Fruit fly (Drosophila melanogaster): ENCODE results near the gene Hsc20.

Hsc20 gene

dm6 chr3L:16232924-16233323 lies at the start of gene Hsc20:
TSS of gene Hsc20 (plus strand) at chr3L:16233127.
- no peak for TF ChIP-seq noc (tag; optimal IDR thresholded peaks at IDR 0.05)

DNA sequence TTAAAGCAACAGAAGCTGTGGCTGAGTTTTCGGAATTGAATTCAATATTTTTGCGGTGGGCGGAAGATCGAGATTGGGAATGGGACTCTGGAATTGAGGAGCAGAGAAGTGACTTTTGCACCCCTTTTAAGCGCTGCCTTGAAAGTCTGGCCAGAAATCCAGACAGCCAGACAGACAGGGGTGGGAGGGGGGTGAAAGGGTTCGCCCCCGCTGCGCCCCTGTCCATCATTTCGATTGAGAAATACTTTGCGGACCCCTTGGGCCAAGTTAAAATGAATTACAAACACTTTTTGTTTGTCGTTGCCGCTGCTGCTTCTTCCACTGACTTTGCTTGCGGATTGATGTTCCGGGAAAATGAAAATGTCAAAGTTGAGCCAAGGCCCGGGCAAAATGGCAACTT lies 49.4 kb upstream of the Hsc20 start:
- TF ChIP-seq noc (tag; optimal IDR thresholded peaks at IDR 0.05) = no peak

DNA sequence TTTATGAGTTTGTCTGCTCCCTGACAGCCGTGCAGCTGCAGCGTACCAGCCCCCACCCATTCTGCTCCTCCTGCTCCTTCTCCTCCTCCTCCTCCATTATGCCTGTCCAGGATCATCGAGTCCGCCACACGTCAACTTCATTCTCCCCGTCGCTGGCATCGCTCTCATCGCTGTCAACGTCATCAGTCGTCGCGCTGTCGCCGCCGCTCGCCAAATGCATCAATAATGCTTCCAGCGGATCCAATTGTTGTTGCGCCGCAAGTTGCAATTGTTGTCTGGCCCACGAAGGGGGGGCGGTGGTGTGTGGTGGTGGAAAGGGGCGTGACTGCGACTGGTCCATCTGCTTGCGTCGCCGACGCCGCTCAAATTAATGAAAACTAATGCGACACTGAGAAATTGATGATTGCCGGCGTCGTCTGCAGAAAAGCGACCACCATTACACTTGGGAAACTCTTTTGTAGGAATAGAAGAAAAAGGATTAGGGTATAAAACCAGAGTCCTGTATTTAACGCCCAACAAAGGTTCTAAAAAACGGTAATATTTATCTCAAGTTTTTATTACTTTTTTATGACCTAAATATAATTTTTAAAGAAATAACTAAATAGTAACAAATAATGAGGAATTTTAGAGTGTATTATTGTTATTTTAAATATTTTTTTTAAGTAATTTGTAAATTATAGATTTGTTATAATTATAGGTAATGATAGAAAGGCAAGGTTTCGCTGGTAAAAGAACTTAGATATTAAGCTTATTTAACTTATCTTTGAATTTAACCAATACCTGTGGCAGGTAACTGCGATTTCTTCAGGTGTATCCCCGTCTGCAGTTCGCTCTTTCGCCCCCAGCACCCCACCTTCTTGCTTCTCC lies 43.6 kb upstream of the Hsc20 start:
- no peak for TF ChIP-seq noc (tag; optimal IDR thresholded peaks at IDR 0.05)

DNA sequence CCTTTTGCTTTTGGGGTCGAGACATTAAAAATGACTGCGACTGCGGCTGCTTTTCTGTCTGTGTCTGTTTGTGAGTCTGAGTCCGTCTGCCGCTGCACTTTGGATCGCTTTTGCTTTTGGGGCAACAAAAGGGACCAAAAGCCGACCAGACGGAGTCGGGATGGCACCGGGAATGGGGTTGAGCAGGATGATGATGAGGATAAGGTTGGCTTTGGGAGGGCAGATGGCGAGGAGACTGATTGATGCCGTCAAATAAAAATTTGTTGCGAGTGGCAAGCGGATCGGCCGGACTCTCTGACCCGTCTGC lies 43.0 kb upstream of the Hsc20 start:
- TF ChIP-seq noc (tag; optimal IDR thresholded peaks at IDR 0.05) = no peak

DNA sequence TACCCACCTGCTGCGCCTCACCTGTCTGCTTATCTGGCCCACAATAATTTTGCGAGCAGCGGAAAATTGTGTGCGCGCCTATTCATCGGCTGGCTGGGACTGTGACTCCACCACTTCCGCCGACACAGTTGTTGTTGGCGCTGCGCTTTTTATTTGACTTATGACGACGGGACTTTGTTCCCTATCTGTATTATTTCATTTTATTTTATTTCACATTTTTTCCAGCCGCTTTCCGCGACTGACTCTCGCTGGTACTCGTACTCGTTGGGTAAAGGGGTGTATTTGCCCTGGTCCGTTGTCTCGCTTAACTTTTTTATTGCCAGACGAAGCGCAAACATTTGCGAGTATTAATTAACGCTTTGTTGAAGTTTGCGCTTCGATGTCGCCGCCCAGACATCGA lies 42.0 kb upstream of the Hsc20 start:
- TF ChIP-seq noc (tag; optimal IDR thresholded peaks at IDR 0.05) = no peak

- no peak for TF ChIP-seq noc (tag; optimal IDR thresholded peaks at IDR 0.05)
Observed at dm6 chr3L:16192561-16193355, 40.2 kb upstream of the Hsc20 start.

- no peak for TF ChIP-seq noc (tag; optimal IDR thresholded peaks at IDR 0.05)
Observed at dm6 chr3L:16193851-16194709, 38.8 kb upstream of the Hsc20 start.

DNA sequence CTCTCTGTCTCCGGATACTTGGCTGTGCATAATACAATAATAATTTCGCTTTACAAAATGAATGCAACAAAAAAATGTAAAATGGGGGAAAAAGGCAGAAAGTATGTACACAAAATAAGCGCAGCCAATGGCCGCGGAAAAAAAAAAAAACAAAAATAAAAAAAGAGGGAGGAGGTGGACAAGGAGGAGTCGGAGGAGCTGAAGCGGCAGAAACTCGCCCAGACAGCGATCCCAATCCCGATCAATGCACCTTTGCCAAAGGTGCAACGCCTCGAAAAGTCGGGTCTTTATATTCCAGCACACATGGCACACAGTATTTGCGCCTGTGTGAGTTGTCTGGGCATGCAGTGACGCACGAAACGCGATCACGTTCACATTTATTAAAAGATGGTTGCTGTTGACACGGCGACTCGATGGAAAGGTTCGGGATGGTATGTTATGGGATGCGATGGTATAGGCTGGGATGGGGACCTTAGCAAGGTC lies 37.4 kb upstream of the Hsc20 start:
- no peak for TF ChIP-seq noc (tag; optimal IDR thresholded peaks at IDR 0.05)

- no peak for TF ChIP-seq noc (tag; optimal IDR thresholded peaks at IDR 0.05)
Observed at dm6 chr3L:16196588-16197183, 36.2 kb upstream of the Hsc20 start.

dm6 chr3L:16197450-16197918 lies 35.4 kb upstream of the Hsc20 start, which contains the start of gene CG33687:
TSS of gene CG33687 (plus strand) at chr3L:16197868.
- no peak for TF ChIP-seq noc (tag; optimal IDR thresholded peaks at IDR 0.05)

dm6 chr3L:16198920-16199319 lies 34.0 kb upstream of the Hsc20 start, which contains the start of gene CG33688:
TSS of gene CG33688 (plus strand) at chr3L:16199220.
- TF ChIP-seq noc (tag; optimal IDR thresholded peaks at IDR 0.05) = no peak

dm6 chr3L:16199929-16200328 lies 33.0 kb upstream of the Hsc20 start, which contains the start of gene CG33689:
TSS of gene CG33689 (plus strand) at chr3L:16200229.
- TF ChIP-seq noc (tag; optimal IDR thresholded peaks at IDR 0.05) = no peak

DNA sequence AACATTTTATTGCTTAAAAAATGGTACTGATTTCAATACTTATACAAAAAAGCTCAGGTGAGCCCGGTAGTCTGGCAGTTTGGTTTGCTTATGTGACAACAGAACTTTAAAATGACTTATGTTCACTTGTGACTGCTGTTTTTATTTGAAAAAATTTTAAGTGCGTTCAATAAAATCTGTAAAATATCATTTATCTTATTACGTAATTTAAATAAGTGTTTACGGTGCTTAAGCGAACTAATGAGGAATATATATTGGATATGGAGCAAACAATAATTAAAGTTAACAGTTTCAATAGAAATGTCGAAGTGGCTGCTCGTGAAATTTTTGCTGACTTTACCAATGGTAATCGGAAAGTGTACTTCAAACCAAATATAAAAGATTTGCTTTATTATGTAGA lies 31.9 kb upstream of the Hsc20 start, which contains the start of gene dls:
Gene dls (plus strand): TSS at position 301 of the 400 bp plus-strand sequence.
- TF ChIP-seq noc (tag; optimal IDR thresholded peaks at IDR 0.05) = no peak

DNA sequence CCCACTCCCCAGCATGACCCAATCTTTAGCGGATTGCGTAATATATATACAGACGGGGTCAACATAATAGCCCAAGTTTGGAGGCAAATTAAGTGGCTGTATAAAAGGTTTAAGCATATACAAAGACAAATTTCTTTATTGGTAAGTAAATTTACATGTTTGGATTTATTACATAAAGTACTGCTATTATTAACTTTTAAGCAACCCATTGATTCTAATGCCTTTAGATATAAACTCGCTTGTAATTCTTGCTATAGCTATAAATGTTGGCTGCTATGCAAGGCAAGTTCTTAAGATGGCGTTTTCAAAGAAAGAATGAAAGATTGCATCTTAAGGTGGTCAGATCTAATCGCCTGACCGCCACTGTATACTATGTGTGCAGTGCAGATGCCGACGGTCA lies 30.4 kb upstream of the Hsc20 start:
- TF ChIP-seq noc (tag; optimal IDR thresholded peaks at IDR 0.05) = peak; percentile 64

DNA sequence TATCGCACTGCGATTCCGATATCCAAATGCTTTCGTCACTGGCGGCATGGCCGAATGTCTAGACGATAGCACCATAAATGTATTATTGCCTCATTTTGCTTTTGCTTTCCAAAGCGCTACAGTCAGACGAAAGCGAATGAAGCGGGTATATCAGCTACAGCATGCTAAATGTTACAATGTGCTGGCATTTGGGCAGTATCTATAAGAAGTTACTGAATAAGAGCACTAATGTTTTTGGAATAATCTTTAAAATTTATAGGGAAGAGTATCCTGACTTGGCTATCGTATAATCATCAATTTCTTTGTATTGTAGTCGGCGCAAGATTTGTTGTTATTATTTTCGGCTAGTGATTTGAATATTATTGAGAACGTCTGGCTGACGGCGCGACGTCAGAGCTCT lies 29.7 kb upstream of the Hsc20 start:
- peak; percentile 87 for TF ChIP-seq noc (tag; optimal IDR thresholded peaks at IDR 0.05)
